Worm (Caenorhabditis elegans) whole organism, midembryonic: ENCODE measurements around the gene egl-8.

Experiments used
- flt-1 ChIP-seq: fragments of 200-800 bp; sonication (Bioruptor generic); IDR thresholded peaks from 2 replicates; pipeline ENCODE4 v1.3.6; 2022; ENCODE audit warnings: missing genetic modification characterization, missing compliant biosample characterization
- klf-2 ChIP-seq: fragments of 200-800 bp; sonication (Bioruptor generic); conservative IDR thresholded peaks from 2 replicates; pipeline ENCODE4 v1.3.6; 2022; ENCODE audit warnings: missing genetic modification reagents, missing genetic modification characterization, missing compliant biosample characterization
- med-1 ChIP-seq: sonication (generic microtip); optimal IDR thresholded peaks from 2 replicates; lab custom pipeline; 2017; ENCODE audit warnings: missing genetic modification characterization, mild to moderate bottlenecking, missing compliant biosample characterization, antibody characterized with exemption, missing genetic modification reagents; ENCODE audit not compliant: insufficient read depth
- ref-1 ChIP-seq: fragments of 200-800 bp; sonication (Bioruptor generic); conservative IDR thresholded peaks from 2 replicates; pipeline ENCODE4 v1.3.6; 2022; ENCODE audit warnings: missing genetic modification reagents, missing genetic modification characterization, missing compliant biosample characterization
- tab-1 ChIP-seq: fragments of 200-800 bp; sonication (Bioruptor generic); IDR thresholded peaks from 2 replicates; pipeline ENCODE4 v1.3.6; 2022; ENCODE audit warnings: missing genetic modification characterization, missing compliant biosample characterization
- ztf-29 ChIP-seq: fragments of 200-800 bp; sonication (Bioruptor generic); IDR thresholded peaks from 2 replicates; pipeline ENCODE4 v1.3.6; 2022; ENCODE audit warnings: missing genetic modification reagents, missing genetic modification characterization, missing compliant biosample characterization

DNA sequence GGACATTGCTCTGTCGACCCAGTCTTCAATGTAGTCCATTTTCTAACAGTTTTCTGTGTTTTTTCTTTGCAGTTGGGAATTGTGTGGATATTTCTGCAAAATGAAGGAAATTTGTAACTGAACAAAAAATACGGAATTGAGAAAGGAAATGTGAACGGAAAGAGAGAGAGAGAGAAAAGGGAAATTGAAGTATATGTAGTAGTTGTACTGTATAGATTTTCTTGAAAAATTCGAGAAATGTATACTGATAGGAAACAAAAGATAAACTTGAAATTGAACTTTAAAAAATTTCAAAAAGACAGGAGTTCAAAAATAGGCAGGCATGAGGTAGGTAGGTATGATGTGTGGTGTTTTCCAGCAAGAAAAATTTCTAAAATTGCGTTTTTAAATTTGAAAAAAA, 63.1 kb downstream of the egl-8 start, which contains the start of gene daam-1:
- no peak for TF ChIP-seq tab-1 (GFP tag; lab: Robert Waterston, UW)
- TF ChIP-seq flt-1 (GFP tag; lab: Robert Waterston, UW) = no peak
- no peak for TF ChIP-seq med-1 (GFP tag; lab: Kevin White, UChicago)
- no peak for TF ChIP-seq ztf-29 (GFP tag; lab: Robert Waterston, UW)
- no peak for TF ChIP-seq ref-1 (GFP tag; lab: Robert Waterston, UW)
- no peak for TF ChIP-seq klf-2 (GFP tag; lab: Robert Waterston, UW)
